Worm (Caenorhabditis elegans) whole organism, early embryonic: ENCODE measurements around the gene M05D6.1.

Experiments used
- F13C5.2 ChIP-seq: sonication (generic microtip); optimal IDR thresholded peaks from 2 replicates; lab custom pipeline; 2017; ENCODE audit warnings: mild to moderate bottlenecking, missing genetic modification characterization, inconsistent platforms, missing compliant biosample characterization
- aly-1 ChIP-seq: sonication (generic microtip); optimal IDR thresholded peaks from 2 replicates; lab custom pipeline; 2016; ENCODE audit warnings: missing genetic modification characterization, missing compliant biosample characterization
- ama-1 ChIP-seq: fragments of 150-350 bp; optimal IDR thresholded peaks from 2 replicates; lab custom pipeline; 2014
- ceh-13 ChIP-seq: fragments of 200-800 bp; sonication (Bioruptor generic); optimal IDR thresholded peaks from 2 replicates; lab custom pipeline; 2018; ENCODE audit warnings: mild to moderate bottlenecking, missing genetic modification characterization, missing compliant biosample characterization
- ceh-36 ChIP-seq: sonication (generic microtip); optimal IDR thresholded peaks from 2 replicates; lab custom pipeline; 2016; ENCODE audit warnings: missing genetic modification characterization, inconsistent platforms, missing compliant biosample characterization
- flt-1 ChIP-seq: fragments of 200-800 bp; sonication (Bioruptor generic); IDR thresholded peaks from 2 replicates; pipeline ENCODE4 v1.3.6; 2022; ENCODE audit warnings: missing genetic modification characterization, missing compliant biosample characterization
- hmbx-1 ChIP-seq: sonication (generic microtip); optimal IDR thresholded peaks from 2 replicates; lab custom pipeline; 2016; ENCODE audit warnings: mild to moderate bottlenecking, missing genetic modification characterization, missing compliant biosample characterization
- hnd-1 ChIP-seq: sonication (generic microtip); optimal IDR thresholded peaks from 2 replicates; lab custom pipeline; 2016; ENCODE audit warnings: missing genetic modification characterization, missing compliant biosample characterization
- scrt-1 ChIP-seq: fragments of 200-800 bp; sonication (Bioruptor generic); IDR thresholded peaks from 2 replicates; pipeline ENCODE4 v1.3.6; 2022; ENCODE audit warnings: missing genetic modification characterization, missing compliant biosample characterization
- tbx-11 ChIP-seq: fragments of 200-800 bp; sonication (Bioruptor generic); IDR thresholded peaks from 2 replicates; pipeline ENCODE4 v1.3.6; 2022; ENCODE audit warnings: missing genetic modification characterization, missing compliant biosample characterization
- tbx-37 ChIP-seq: fragments of 200-800 bp; sonication (Bioruptor generic); conservative IDR thresholded peaks from 2 replicates; pipeline ENCODE4 v1.3.6; 2022; ENCODE audit warnings: missing genetic modification reagents, missing genetic modification characterization, missing compliant biosample characterization
- tra-4 ChIP-seq: sonication (generic microtip); optimal IDR thresholded peaks from 2 replicates; lab custom pipeline; 2017; ENCODE audit warnings: missing genetic modification characterization, missing compliant biosample characterization

- TF ChIP-seq F13C5.2 (tag; lab: Kevin White, UChicago) = no peak
- TF ChIP-seq tbx-11 (GFP tag; lab: Robert Waterston, UW) = no peak
- TF ChIP-seq ama-1 (lab: Kevin White, UChicago) = no peak
- no peak for TF ChIP-seq tra-4 (tag; lab: Kevin White, UChicago)
- TF ChIP-seq tbx-37 (GFP tag; lab: Robert Waterston, UW) = no peak
- TF ChIP-seq scrt-1 (GFP tag; lab: Robert Waterston, UW) = no peak
- no peak for TF ChIP-seq hnd-1 (tag; lab: Kevin White, UChicago)
- TF ChIP-seq aly-1 = no peak
- no peak for TF ChIP-seq ceh-36
- TF ChIP-seq ceh-13 (GFP tag; lab: Kevin White, UChicago) = no peak
- no peak for TF ChIP-seq hmbx-1
- no peak for TF ChIP-seq flt-1 (GFP tag; lab: Robert Waterston, UW)
Observed at ce11 chrII:8508956-8509355, 33.8 kb upstream of the M05D6.1 start, which contains the start of gene T13H5.1.
